Worm (Caenorhabditis elegans): ENCODE data around the gene F09B12.7.

DNA sequence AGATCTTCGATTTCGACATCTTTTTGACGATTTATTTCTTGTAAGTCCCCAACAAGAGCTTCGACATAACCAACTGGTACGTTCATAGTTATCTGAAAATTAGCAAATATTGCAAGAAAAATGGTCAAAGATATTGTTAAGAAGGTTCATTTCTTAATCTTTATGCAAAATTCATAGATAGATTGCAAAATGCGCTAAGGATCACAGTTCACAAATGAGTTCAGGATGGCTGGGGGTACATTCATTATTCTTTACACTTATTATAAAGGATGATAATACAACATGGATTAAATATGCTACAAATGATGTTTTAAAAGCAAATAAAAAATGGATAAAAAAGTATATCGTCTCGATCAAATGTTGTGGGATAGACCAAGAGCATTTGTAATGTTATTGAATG, 38.1 kb downstream of the F09B12.7 start, which contains the start of gene H03G16.5:
- no peak for TF ChIP-seq tab-1 (GFP tag; IDR thresholded peaks at IDR 0.05)
- TF ChIP-seq klf-2 (GFP tag; conservative IDR thresholded peaks at IDR 0.05), result no peak
- no peak for TF ChIP-seq ztf-23 (GFP tag; IDR thresholded peaks at IDR 0.05)
- TF ChIP-seq flt-1 (GFP tag; IDR thresholded peaks at IDR 0.05), result no peak
- no peak for TF ChIP-seq med-1 (GFP tag; optimal IDR thresholded peaks at IDR 0.05; ENCODE audit: insufficient read depth)
- no peak for TF ChIP-seq ref-1 (GFP tag; conservative IDR thresholded peaks at IDR 0.05)
- no peak for TF ChIP-seq cog-1 (tag; optimal IDR thresholded peaks at IDR 0.05)
